Worm (Caenorhabditis elegans) whole organism, L4/young adult: ENCODE results near the gene nit-1.

Source experiments
- W03F9.2 ChIP-seq: fragments of 150-350 bp; optimal IDR thresholded peaks from 2 replicates; lab custom pipeline; 2014; ENCODE audit warnings: missing biosample characterization, missing genetic modification characterization
- dao-5 ChIP-seq: sonication (generic microtip); optimal IDR thresholded peaks from 2 replicates; lab custom pipeline; 2016; ENCODE audit warnings: missing genotype, missing genetic modification characterization, moderate library complexity, missing compliant biosample characterization
- him-1 ChIP-seq: sonication (generic microtip); optimal IDR thresholded peaks from 2 replicates; lab custom pipeline; 2016; ENCODE audit warnings: missing genotype, missing genetic modification reagents, missing genetic modification characterization, missing compliant biosample characterization

nit-1 gene

DNA sequence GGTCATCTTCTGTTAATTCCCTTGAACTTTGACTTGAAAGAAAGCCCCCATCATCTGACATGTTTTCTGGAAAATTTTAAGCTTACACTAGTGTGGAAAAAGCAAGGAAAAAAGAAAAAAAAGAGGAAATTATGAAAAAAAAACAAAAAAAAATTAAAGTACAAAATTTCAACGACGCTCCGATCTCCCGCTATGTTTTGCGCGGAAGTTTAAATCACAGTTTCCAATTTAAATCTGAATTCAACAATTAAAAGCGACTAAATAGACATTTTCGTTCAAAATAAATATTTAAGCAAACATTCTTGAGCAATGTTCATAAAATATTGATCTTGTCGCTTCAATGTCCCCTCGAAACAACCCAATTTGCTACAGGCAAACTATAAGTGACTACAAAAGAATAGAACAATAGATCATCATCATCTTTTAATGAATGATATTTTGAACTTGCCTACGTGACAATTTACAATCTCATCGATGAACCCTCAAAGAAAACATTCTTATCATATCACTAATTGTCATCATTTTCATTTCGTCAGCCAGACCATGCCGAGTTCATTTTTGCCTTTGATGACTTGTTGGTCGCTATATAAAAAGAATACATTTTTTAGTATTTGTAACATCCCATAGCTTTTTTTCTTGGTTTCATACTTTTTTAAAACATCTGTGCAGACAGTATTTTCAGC lies at the start of gene nit-1, which contains the start of gene metl-6:
TSS of gene nit-1 (plus strand) at position 562 of the 683 bp plus-strand sequence.
TSS of gene metl-6 (minus strand) at position 66 of the 683 bp plus-strand sequence.
- TF ChIP-seq him-1 (no peak), W03F9.2 (tag; lab: Kevin White, UChicago) (no peak), dao-5 (tag; lab: Kevin White, UChicago) (no peak)

DNA sequence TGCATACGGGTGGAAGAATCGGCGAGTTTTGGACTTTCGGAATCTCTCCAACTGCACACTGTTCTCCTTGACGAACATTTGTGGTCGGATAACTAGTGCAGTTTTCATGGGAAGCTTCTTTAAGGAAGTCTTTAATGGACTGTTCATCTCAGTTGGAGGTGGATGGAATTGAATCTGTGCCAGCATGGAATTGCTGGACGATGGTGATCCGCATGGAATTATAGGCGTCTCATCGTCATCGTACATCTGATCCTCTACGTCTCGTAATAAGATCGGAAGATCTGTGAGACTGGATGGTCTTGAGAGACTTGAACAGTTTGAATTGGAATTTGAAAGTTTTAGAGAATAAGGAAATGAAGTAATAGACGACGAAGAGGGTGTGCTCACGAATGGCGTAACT lies 49.0 kb upstream of the nit-1 start:
- TF ChIP-seq W03F9.2 (tag; lab: Kevin White, UChicago) = no peak
- no peak for TF ChIP-seq dao-5 (tag; lab: Kevin White, UChicago)
- no peak for TF ChIP-seq him-1

DNA sequence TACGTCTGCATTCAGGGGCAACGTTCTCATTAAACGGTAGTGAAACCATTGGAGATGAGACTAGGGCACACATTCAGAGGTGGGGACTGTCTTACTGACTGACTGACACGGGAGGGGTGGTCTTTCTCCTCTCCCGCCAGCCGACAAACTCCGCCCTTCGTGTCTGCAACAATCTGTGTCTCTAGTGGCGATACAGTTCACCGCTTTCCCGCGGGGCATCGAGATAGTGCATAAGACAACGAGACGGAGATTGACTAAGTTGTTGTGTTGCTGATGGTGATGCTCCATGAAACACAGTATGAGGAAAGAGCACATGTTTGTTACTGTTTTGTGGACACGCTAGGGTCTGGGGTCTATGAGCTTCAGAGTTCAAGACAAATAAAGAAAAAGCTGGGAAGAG lies 48.6 kb upstream of the nit-1 start:
- no peak for TF ChIP-seq dao-5 (tag; lab: Kevin White, UChicago)
- no peak for TF ChIP-seq W03F9.2 (tag; lab: Kevin White, UChicago)
- no peak for TF ChIP-seq him-1

DNA sequence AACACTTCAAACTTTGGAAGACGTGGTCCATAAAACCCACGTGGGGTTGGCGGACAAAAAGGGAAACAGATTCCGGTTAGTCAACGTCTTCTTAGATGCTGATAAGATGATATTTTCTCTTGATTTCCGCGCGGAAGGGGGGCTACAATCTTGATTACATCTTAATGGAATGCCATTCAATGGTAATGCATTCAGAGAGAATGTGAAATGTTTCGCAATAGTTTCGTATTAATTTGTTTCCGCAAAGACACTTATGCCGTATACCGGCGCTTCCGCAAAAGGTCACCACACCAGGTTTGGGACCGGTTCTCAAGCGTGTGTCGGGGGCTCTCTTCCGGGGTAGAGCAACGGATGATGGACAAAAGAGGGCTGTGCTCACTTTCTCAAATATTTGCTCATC lies 47.5 kb upstream of the nit-1 start:
- no peak for TF ChIP-seq dao-5 (tag; lab: Kevin White, UChicago)
- no peak for TF ChIP-seq W03F9.2 (tag; lab: Kevin White, UChicago)
- no peak for TF ChIP-seq him-1

DNA sequence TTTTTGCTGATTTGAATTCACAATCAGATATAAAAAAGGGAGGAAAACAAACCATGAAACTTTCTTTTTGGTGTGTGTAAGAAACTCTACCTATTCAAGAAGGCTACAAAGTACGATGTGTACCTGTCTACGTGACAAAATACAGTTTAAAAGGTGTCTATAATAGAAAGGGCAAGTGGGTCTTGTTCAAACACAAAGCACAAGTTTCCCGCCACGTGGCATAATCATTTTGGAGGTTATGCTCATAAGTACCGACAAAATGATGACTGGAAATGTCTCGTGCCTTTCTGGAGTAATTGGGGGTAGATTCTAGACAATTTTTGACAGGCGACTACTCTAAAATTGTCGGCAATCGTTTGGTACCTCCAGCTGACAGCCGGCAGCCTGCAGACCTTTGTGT lies 47.1 kb upstream of the nit-1 start:
- TF ChIP-seq dao-5 (tag; lab: Kevin White, UChicago) (no peak), him-1 (no peak), W03F9.2 (tag; lab: Kevin White, UChicago) (no peak)

DNA sequence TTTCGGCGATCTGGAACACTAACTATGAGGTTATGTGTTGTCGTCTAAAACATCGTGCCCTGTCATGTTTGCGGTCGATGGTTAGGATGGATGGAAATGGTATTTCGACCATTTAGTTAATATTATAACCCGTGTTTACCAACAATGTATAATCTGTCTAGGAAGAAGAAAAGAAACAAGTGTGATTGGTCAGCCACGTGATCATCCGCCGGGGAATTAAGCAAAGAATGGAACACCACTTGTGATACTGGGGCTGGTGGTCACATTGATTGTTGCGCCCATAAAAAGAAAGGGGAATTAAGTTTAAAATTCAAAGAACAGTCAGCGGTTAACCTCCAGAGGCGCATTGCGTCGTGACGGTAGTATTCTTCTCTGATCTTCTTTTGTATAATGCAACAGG lies 46.4 kb upstream of the nit-1 start:
- TF ChIP-seq W03F9.2 (tag; lab: Kevin White, UChicago) (no peak), dao-5 (tag; lab: Kevin White, UChicago) (no peak), him-1 (no peak)

DNA sequence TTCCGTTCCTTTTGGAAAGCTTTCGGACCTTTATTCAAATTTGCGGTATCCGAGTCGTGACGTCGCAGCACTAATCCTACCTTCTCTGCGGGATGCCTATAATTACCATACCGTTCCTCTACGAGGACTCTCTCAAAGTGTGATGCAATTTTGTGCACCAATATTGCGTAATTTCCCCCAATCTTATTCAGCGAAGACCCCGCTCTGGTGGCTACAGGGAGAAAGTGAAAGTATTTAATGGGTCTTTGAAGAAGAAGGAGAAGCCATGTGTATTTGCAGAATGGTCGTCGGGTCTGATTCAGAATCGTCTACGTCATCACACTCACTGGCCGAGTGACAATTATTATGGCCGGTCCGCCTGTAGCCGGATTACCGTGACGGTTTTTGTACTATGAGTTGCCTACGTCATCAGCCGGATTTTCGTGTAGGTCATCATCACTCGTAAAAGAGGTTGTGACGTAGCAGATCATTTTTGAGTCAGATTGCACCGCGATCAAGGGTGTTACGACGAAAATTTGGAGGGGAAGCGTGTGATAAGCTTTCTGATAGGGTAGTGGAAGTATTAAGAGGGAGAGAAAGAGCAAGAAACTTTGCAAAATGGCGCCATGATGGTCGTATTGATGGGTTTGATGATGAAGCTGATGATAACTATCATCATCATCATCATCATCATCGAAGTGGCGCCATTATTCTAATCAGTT lies 45.7 kb upstream of the nit-1 start:
- TF ChIP-seq dao-5 (tag; lab: Kevin White, UChicago) = no peak
- no peak for TF ChIP-seq W03F9.2 (tag; lab: Kevin White, UChicago)
- TF ChIP-seq him-1 = no peak

DNA sequence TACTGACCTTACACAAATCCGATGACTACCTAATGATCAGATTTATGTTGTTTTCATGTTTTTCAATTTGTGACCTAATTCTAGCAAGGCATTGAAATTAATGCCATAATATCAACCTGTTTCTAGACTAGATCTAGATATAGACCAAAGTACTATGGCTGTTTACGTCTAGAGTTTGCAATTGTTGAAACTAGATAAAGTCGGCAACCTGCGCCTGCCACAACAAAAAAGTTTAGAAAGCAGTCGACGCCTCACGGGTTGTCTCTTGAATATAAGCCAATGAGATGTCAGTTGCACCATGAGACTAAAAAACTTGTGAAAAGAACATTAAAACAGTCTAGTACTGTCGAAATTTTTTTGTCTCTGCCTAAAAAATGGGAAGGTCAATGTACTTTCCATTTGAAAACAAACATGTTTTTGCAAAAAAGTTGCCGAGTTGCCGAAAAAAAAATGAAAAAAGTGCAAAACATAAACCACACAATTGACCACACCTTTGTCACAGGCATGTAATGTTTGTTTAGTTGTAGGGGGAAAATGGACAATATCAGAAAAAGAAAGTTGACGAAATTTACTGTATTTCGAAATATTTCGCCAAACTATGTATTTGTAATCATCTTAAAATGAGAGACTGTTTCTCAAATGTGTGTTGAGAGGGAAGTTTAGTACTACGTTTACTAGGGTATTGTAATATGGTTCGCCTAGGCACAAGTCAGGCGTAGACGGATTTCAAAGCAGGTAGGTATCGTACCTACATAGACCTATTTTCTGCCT lies 42.8 kb upstream of the nit-1 start:
- TF ChIP-seq him-1 (no peak), W03F9.2 (tag; lab: Kevin White, UChicago) (no peak), dao-5 (tag; lab: Kevin White, UChicago) (no peak)

DNA sequence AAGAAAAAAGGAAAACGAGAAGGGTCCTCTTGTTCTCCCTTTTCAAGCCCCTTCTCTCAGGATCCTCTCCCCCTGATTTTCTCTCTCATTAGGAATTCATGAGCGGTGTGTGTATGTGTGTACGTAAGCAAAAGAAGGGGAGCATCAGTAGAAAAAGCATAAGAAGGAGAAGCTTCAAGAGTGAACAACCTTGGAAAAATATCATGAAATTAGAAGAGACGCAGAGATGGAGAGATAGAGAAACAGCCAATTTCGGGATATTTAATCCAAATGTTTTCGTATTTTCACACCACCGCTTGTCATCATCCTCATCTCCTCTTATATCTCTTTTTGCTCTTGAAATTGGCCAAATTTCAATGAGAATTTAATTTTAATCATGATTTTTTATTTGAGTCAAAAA lies 38.9 kb upstream of the nit-1 start:
- TF ChIP-seq W03F9.2 (tag; lab: Kevin White, UChicago) = no peak
- no peak for TF ChIP-seq him-1

DNA sequence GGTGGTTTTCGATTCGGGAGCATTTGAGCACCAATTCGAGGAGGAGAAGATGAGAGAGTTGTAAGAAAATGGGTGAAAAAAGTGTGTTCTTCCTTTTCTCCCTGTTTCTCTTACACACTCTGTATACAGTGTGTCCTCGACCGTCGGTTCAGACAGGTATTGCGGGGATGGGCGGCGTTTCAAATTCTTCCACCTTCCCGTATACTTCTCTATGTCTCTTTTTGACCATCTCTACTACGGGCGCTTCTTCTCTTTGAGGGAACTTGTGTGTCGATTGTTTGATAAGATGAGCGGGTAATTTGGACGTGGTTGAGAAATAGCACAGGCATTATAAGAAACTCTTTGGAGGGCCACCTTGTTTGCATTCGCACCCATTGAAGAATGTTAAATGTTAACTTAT lies 34.4 kb upstream of the nit-1 start:
- TF ChIP-seq him-1 (no peak), dao-5 (tag; lab: Kevin White, UChicago) (no peak), W03F9.2 (tag; lab: Kevin White, UChicago) (no peak)

DNA sequence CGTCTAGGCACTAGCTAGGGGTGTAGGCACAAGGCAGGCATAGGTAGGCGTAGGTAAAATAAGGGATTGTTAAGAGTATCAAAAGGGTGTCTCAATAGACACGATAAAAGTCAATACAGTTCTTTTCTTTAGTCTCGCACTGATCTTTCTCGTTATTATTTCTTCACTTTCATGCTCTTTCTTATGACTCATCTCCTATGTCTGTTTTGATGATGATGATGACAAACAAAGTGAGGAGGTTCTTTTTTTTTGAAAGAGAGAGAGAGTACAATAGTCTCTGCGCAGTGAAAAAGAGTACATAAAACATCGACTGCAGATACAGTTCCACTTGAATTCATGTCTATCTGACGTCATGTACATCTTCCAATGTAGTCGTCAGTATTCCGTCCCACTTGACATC lies 32.1 kb upstream of the nit-1 start:
- TF ChIP-seq W03F9.2 (tag; lab: Kevin White, UChicago) = no peak
- TF ChIP-seq dao-5 (tag; lab: Kevin White, UChicago) = no peak
- no peak for TF ChIP-seq him-1

DNA sequence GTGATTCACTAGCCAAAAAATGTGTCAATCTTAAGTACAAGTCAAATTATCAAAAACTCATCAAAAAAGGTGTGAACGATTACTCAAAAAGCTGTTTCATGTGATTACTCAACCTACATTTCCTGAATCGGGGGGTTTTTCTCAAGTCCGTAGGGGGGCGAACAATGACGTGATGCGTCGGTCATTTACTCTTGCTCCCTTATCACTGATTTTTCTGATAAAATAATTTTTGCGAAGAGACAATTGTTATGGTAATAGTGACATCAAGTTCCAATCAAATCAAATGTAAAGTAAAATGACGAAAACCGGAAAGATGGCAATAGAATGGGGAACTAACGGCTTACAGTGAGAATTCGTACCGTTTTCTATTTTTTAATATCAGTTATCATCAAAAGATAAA lies 28.0 kb upstream of the nit-1 start:
- TF ChIP-seq him-1 (no peak), W03F9.2 (tag; lab: Kevin White, UChicago) (no peak), dao-5 (tag; lab: Kevin White, UChicago) (no peak)

DNA sequence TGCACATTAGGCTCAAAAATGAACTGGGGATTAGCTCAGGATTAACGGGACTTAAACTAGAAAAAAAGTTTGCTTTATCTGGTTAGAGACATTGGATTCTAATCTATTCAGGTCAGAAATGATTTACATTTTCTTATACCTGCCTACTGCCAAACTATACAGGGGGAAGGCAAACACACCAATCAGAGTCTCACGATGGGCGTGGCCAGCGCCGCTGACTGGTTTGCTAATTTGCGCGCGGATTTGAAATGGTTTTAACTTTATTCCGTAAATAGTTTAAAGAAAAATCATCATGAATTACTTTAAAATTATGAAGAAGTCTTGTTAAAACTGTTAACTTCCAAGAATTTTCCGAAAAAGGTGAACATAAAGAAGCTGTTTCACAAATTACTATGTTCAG lies 23.7 kb upstream of the nit-1 start:
- no peak for TF ChIP-seq dao-5 (tag; lab: Kevin White, UChicago)
- TF ChIP-seq W03F9.2 (tag; lab: Kevin White, UChicago) = no peak
- no peak for TF ChIP-seq him-1

DNA sequence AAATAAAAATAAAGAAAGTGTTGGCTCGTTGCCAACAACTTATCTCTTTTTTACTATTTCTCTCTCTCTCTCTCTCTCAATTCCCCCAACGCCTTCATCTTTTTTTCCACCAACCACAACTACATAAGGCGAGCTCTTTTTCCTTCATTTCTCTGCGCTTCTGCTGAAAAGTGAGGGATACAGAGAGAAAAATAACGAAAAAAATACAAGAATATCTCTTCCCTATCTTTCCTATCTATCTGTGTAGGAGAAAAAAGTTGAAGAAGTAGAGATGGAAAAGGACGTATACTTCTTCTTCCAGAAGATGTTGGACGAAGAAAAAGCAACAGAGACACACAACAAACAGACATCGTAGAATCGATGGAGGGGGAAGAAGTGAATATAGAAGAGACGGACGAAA lies 23.2 kb upstream of the nit-1 start:
- TF ChIP-seq W03F9.2 (tag; lab: Kevin White, UChicago) (no peak), dao-5 (tag; lab: Kevin White, UChicago) (no peak), him-1 (peak; percentile 37)
